Worm (Caenorhabditis elegans) whole organism, late embryonic: ENCODE results near the gene sulp-2.
A peak's percentile ranks its signal among the peaks of the same experiment; 100 is the strongest.

ENCODE experiments used
- C08G9.2 ChIP-seq: sonication (generic microtip); optimal IDR thresholded peaks from 2 replicates; lab custom pipeline; 2016; ENCODE audit warnings: mild to moderate bottlenecking, missing genetic modification characterization, moderate library complexity, missing compliant biosample characterization
- C38D4.7 ChIP-seq: fragments of 200-800 bp; sonication (Bioruptor generic); optimal IDR thresholded peaks from 2 replicates; lab custom pipeline; 2018; ENCODE audit warnings: mild to moderate bottlenecking, missing genetic modification characterization, moderate library complexity, missing compliant biosample characterization
- F13H6.1 ChIP-seq: sonication (generic microtip); optimal IDR thresholded peaks from 2 replicates; lab custom pipeline; 2016; ENCODE audit warnings: missing genetic modification characterization, missing compliant biosample characterization
- T23F11.4 ChIP-seq: fragments of 200-800 bp; sonication (Bioruptor generic); optimal IDR thresholded peaks from 2 replicates; lab custom pipeline; 2018; ENCODE audit warnings: mild to moderate bottlenecking, missing genetic modification characterization, missing compliant biosample characterization
- Y22D7AL.16 ChIP-seq: sonication (generic microtip); optimal IDR thresholded peaks from 2 replicates; lab custom pipeline; 2016; ENCODE audit warnings: missing genetic modification characterization, missing compliant biosample characterization
- ahr-1 ChIP-seq: sonication (generic microtip); optimal IDR thresholded peaks from 2 replicates; lab custom pipeline; 2016; ENCODE audit warnings: missing genetic modification characterization, missing compliant biosample characterization
- ama-1 ChIP-seq: fragments of 150-350 bp; optimal IDR thresholded peaks from 2 replicates; lab custom pipeline; 2014
- ceh-14 ChIP-seq: sonication (generic microtip); optimal IDR thresholded peaks from 2 replicates; lab custom pipeline; 2016; ENCODE audit warnings: missing genotype, missing genetic modification characterization, missing compliant biosample characterization
- ceh-18 ChIP-seq: sonication (generic microtip); optimal IDR thresholded peaks from 2 replicates; lab custom pipeline; 2016; ENCODE audit warnings: missing genetic modification characterization, missing compliant biosample characterization
- ceh-2 ChIP-seq: sonication (generic microtip); optimal IDR thresholded peaks from 2 replicates; lab custom pipeline; 2016; ENCODE audit warnings: missing genotype, missing genetic modification characterization, missing compliant biosample characterization
- ceh-24 ChIP-seq: sonication (generic microtip); optimal IDR thresholded peaks from 2 replicates; lab custom pipeline; 2016; ENCODE audit warnings: mild to moderate bottlenecking, missing genetic modification characterization, missing compliant biosample characterization
- ceh-30 ChIP-seq: fragments of 150-350 bp; optimal IDR thresholded peaks from 2 replicates; lab custom pipeline; 2014; ENCODE audit warnings: missing biosample characterization, missing genetic modification characterization
- ceh-31 ChIP-seq: sonication (generic microtip); optimal IDR thresholded peaks from 2 replicates; lab custom pipeline; 2016; ENCODE audit warnings: missing genetic modification characterization, missing compliant biosample characterization
- ceh-45 ChIP-seq: fragments of 200-800 bp; sonication (Bioruptor generic); IDR thresholded peaks from 2 replicates; pipeline ENCODE4 v1.3.6; 2022; ENCODE audit warnings: missing genetic modification reagents, missing genetic modification characterization, missing compliant biosample characterization
- ceh-6 ChIP-seq: fragments of 200-800 bp; sonication (Bioruptor generic); optimal IDR thresholded peaks from 2 replicates; lab custom pipeline; 2018; ENCODE audit warnings: mild to moderate bottlenecking, missing genetic modification characterization, missing compliant biosample characterization
- ceh-9 ChIP-seq: sonication (generic microtip); optimal IDR thresholded peaks from 2 replicates; lab custom pipeline; 2016; ENCODE audit warnings: mild to moderate bottlenecking, missing genetic modification characterization, inconsistent platforms, missing compliant biosample characterization
- dmd-4 ChIP-seq: sonication (generic microtip); optimal IDR thresholded peaks from 2 replicates; lab custom pipeline; 2016; ENCODE audit warnings: borderline replicate concordance, missing genetic modification characterization, missing compliant biosample characterization
- elt-2 ChIP-seq: sonication (generic microtip); optimal IDR thresholded peaks from 2 replicates; lab custom pipeline; 2016; ENCODE audit warnings: missing genetic modification reagents, missing genetic modification characterization, missing compliant biosample characterization
- elt-4 ChIP-seq: sonication (generic microtip); optimal IDR thresholded peaks from 2 replicates; lab custom pipeline; 2016; ENCODE audit warnings: missing genetic modification characterization, missing compliant biosample characterization
- ets-4 ChIP-seq: sonication (generic microtip); optimal IDR thresholded peaks from 2 replicates; lab custom pipeline; 2016; ENCODE audit warnings: missing genetic modification characterization, missing compliant biosample characterization
- eyg-1 ChIP-seq: sonication (generic microtip); optimal IDR thresholded peaks from 2 replicates; lab custom pipeline; 2016; ENCODE audit warnings: missing genotype, missing genetic modification characterization, missing compliant biosample characterization
- fax-1 ChIP-seq: sonication (generic microtip); optimal IDR thresholded peaks from 2 replicates; lab custom pipeline; 2016; ENCODE audit warnings: missing genotype, missing genetic modification characterization, missing compliant biosample characterization
- fkh-10 ChIP-seq: fragments of 150-350 bp; optimal IDR thresholded peaks from 2 replicates; lab custom pipeline; 2014; ENCODE audit warnings: missing biosample characterization, missing genetic modification reagents, missing genetic modification characterization
- fkh-6 ChIP-seq: sonication (generic microtip); optimal IDR thresholded peaks from 2 replicates; lab custom pipeline; 2016; ENCODE audit warnings: missing genetic modification characterization, missing compliant biosample characterization
- gmeb-2 ChIP-seq: sonication (generic microtip); optimal IDR thresholded peaks from 2 replicates; lab custom pipeline; 2016; ENCODE audit warnings: missing genetic modification characterization, inconsistent platforms, missing compliant biosample characterization
- hlh-13 ChIP-seq: fragments of 200-800 bp; sonication (Bioruptor generic); optimal IDR thresholded peaks from 2 replicates; lab custom pipeline; 2018; ENCODE audit warnings: mild to moderate bottlenecking, missing genetic modification characterization, missing compliant biosample characterization
- hlh-6 ChIP-seq: sonication (generic microtip); optimal IDR thresholded peaks from 2 replicates; lab custom pipeline; 2016; ENCODE audit warnings: missing genotype, missing genetic modification characterization, missing compliant biosample characterization
- hlh-8 ChIP-seq: sonication (generic microtip); optimal IDR thresholded peaks from 2 replicates; lab custom pipeline; 2016; ENCODE audit warnings: missing genotype, missing genetic modification characterization, missing compliant biosample characterization
- lim-6 ChIP-seq: sonication (generic microtip); optimal IDR thresholded peaks from 2 replicates; lab custom pipeline; 2016; ENCODE audit warnings: missing genetic modification characterization, missing compliant biosample characterization
- lin-11 ChIP-seq: fragments of 200-800 bp; sonication (Bioruptor generic); optimal IDR thresholded peaks from 2 replicates; lab custom pipeline; 2018; ENCODE audit warnings: mild to moderate bottlenecking, missing genetic modification characterization, missing compliant biosample characterization
- madf-2 ChIP-seq: sonication (generic microtip); optimal IDR thresholded peaks from 2 replicates; lab custom pipeline; 2017; ENCODE audit warnings: missing genetic modification characterization, missing compliant biosample characterization
- mec-3 ChIP-seq: sonication (generic microtip); optimal IDR thresholded peaks from 2 replicates; lab custom pipeline; 2016; ENCODE audit warnings: borderline replicate concordance, missing genetic modification characterization, missing compliant biosample characterization
- nfya-1 ChIP-seq: sonication (generic microtip); optimal IDR thresholded peaks from 2 replicates; lab custom pipeline; 2017; ENCODE audit warnings: missing genetic modification characterization, mild to moderate bottlenecking, missing compliant biosample characterization, antibody characterized with exemption, moderate library complexity
- nhr-232 ChIP-seq: sonication (generic microtip); optimal IDR thresholded peaks from 2 replicates; lab custom pipeline; 2016; ENCODE audit warnings: missing genetic modification characterization, missing compliant biosample characterization
- odd-2 ChIP-seq: sonication (generic microtip); optimal IDR thresholded peaks from 2 replicates; lab custom pipeline; 2017; ENCODE audit warnings: antibody characterized with exemption, mild to moderate bottlenecking, missing genetic modification characterization, missing compliant biosample characterization
- pag-3 ChIP-seq: sonication (generic microtip); optimal IDR thresholded peaks from 2 replicates; lab custom pipeline; 2016; ENCODE audit warnings: missing compliant biosample characterization, missing genetic modification characterization, borderline replicate concordance
- pax-1 ChIP-seq: fragments of 150-350 bp; optimal IDR thresholded peaks from 2 replicates; lab custom pipeline; 2014; ENCODE audit warnings: missing biosample characterization, missing genetic modification characterization
- pros-1 ChIP-seq: fragments of 150-350 bp; optimal IDR thresholded peaks from 2 replicates; lab custom pipeline; 2014; ENCODE audit warnings: missing biosample characterization, missing genetic modification reagents, missing genetic modification characterization
- ref-2 ChIP-seq: sonication (generic microtip); optimal IDR thresholded peaks from 2 replicates; lab custom pipeline; 2016; ENCODE audit warnings: missing genetic modification characterization, missing compliant biosample characterization
- rnt-1 ChIP-seq: sonication (generic microtip); optimal IDR thresholded peaks from 2 replicates; lab custom pipeline; 2016; ENCODE audit warnings: missing genetic modification characterization, missing compliant biosample characterization
- sdc-2 ChIP-seq: sonication (generic microtip); optimal IDR thresholded peaks from 2 replicates; lab custom pipeline; 2016; ENCODE audit warnings: missing genotype, missing genetic modification characterization, missing compliant biosample characterization
- sox-4 ChIP-seq: sonication (generic microtip); optimal IDR thresholded peaks from 2 replicates; lab custom pipeline; 2017; ENCODE audit warnings: mild to moderate bottlenecking, missing genetic modification characterization, inconsistent platforms, missing compliant biosample characterization
- syd-9 ChIP-seq: sonication (generic microtip); optimal IDR thresholded peaks from 2 replicates; lab custom pipeline; 2016; ENCODE audit warnings: mild to moderate bottlenecking, missing genetic modification characterization, moderate library complexity, missing compliant biosample characterization
- tbx-2 ChIP-seq: sonication (generic microtip); optimal IDR thresholded peaks from 2 replicates; lab custom pipeline; 2016; ENCODE audit warnings: missing genetic modification characterization, missing compliant biosample characterization
- ttx-3 ChIP-seq: sonication (generic microtip); optimal IDR thresholded peaks from 2 replicates; lab custom pipeline; 2016; ENCODE audit warnings: missing genetic modification reagents, missing genetic modification characterization, missing compliant biosample characterization
- unc-42 ChIP-seq: sonication (generic microtip); optimal IDR thresholded peaks from 2 replicates; lab custom pipeline; 2016; ENCODE audit warnings: missing genotype, missing genetic modification characterization, missing compliant biosample characterization
- unc-55 ChIP-seq: sonication (generic microtip); optimal IDR thresholded peaks from 2 replicates; lab custom pipeline; 2017; ENCODE audit warnings: missing biosample characterization, missing genetic modification reagents, missing genetic modification characterization
- zip-5 ChIP-seq: sonication (generic microtip); optimal IDR thresholded peaks from 2 replicates; lab custom pipeline; 2016; ENCODE audit warnings: missing genetic modification characterization, missing compliant biosample characterization

Gene sulp-2

ce11 chrX:5592517-5593183, 6.5 kb downstream of the sulp-2 start, which contains the start of gene unc-97:
Gene unc-97, plus strand, starts transcription at chrX:5593133.
- TF ChIP-seq sox-4 (tag; lab: Kevin White, UChicago) (no peak), rnt-1 (tag; lab: Kevin White, UChicago) (peak; percentile 33), ceh-18 (tag; lab: Kevin White, UChicago) (peak; percentile 40), ceh-45 (GFP tag; lab: Robert Waterston, UW) (no peak), Y22D7AL.16 (tag; lab: Kevin White, UChicago) (no peak), odd-2 (tag; lab: Kevin White, UChicago) (no peak), elt-4 (tag; lab: Kevin White, UChicago) (no peak), unc-42 (tag; lab: Kevin White, UChicago) (no peak), fkh-10 (GFP tag; lab: Kevin White, UChicago) (no peak), eyg-1 (tag; lab: Kevin White, UChicago) (no peak), pros-1 (tag; lab: Kevin White, UChicago) (no peak), nfya-1 (tag; lab: Kevin White, UChicago) (no peak), ahr-1 (tag; lab: Kevin White, UChicago) (no peak), lin-11 (tag; lab: Kevin White, UChicago) (no peak), unc-55 (GFP tag; lab: Kevin White, UChicago) (peak; percentile 36), ceh-14 (tag; lab: Kevin White, UChicago) (no peak)
- TF ChIP-seq, all 69 proteins: peak for 3

ce11 chrX:5591830-5592229, 7.3 kb downstream of the sulp-2 start:
- peak; percentile 2 for TF ChIP-seq eyg-1 (tag; lab: Kevin White, UChicago)
- no peak for TF ChIP-seq gmeb-2 (tag; lab: Kevin White, UChicago)
- TF ChIP-seq ceh-9 (tag; lab: Kevin White, UChicago) = no peak
- peak; percentile 12 for TF ChIP-seq pax-1 (tag; lab: Kevin White, UChicago)
- TF ChIP-seq nhr-232 (tag; lab: Kevin White, UChicago) = no peak
- TF ChIP-seq ref-2 (tag; lab: Kevin White, UChicago) = peak; percentile 85
- TF ChIP-seq odd-2 (tag; lab: Kevin White, UChicago) = no peak
- no peak for TF ChIP-seq madf-2 (tag; lab: Kevin White, UChicago)
- TF ChIP-seq mec-3 (tag; lab: Kevin White, UChicago) = no peak
- TF ChIP-seq fkh-6 = peak; percentile 43
- TF ChIP-seq elt-2 (tag; lab: Kevin White, UChicago) = peak; percentile 31
- TF ChIP-seq ceh-14 (tag; lab: Kevin White, UChicago) = peak; percentile 22
- TF ChIP-seq fax-1 (tag; lab: Kevin White, UChicago) = peak; percentile 34
- no peak for TF ChIP-seq ttx-3 (tag; lab: Kevin White, UChicago)
- TF ChIP-seq ceh-6 (GFP tag; lab: Kevin White, UChicago) = no peak
- peak; percentile 68 for TF ChIP-seq ceh-31
- TF ChIP-seq ceh-24 (tag; lab: Kevin White, UChicago) = no peak
- TF ChIP-seq hlh-8 (tag; lab: Kevin White, UChicago) = no peak
- TF ChIP-seq sdc-2 (tag; lab: Kevin White, UChicago) = peak; percentile 65
- peak; percentile 37 for TF ChIP-seq nfya-1 (tag; lab: Kevin White, UChicago)
- no peak for TF ChIP-seq F13H6.1 (tag; lab: Kevin White, UChicago)
- TF ChIP-seq ceh-30 (tag; lab: Kevin White, UChicago) = no peak
- no peak for TF ChIP-seq lin-11 (tag; lab: Kevin White, UChicago)
- peak; percentile 40 for TF ChIP-seq hlh-6 (tag; lab: Kevin White, UChicago)
- TF ChIP-seq fkh-10 (GFP tag; lab: Kevin White, UChicago) = no peak
- TF ChIP-seq zip-5 (tag; lab: Kevin White, UChicago) = no peak
- TF ChIP-seq unc-42 (tag; lab: Kevin White, UChicago) = peak; percentile 48
- TF ChIP-seq lim-6 (tag; lab: Kevin White, UChicago) = no peak
- no peak for TF ChIP-seq hlh-13 (GFP tag; lab: Kevin White, UChicago)
- TF ChIP-seq ets-4 (tag; lab: Kevin White, UChicago) = no peak
- TF ChIP-seq T23F11.4 (GFP tag; lab: Kevin White, UChicago) = no peak
- peak; percentile 71 for TF ChIP-seq tbx-2 (tag; lab: Kevin White, UChicago)
- TF ChIP-seq ceh-45 (GFP tag; lab: Robert Waterston, UW) = no peak
- TF ChIP-seq elt-4 (tag; lab: Kevin White, UChicago) = no peak
- TF ChIP-seq C38D4.7 (GFP tag; lab: Kevin White, UChicago) = no peak
- peak; percentile 53 for TF ChIP-seq syd-9 (tag; lab: Kevin White, UChicago)
- TF ChIP-seq pros-1 (tag; lab: Kevin White, UChicago) = no peak
- peak; percentile 30 for TF ChIP-seq rnt-1 (tag; lab: Kevin White, UChicago)
- peak; percentile 61 for TF ChIP-seq ceh-2 (tag; lab: Kevin White, UChicago)
- no peak for TF ChIP-seq ahr-1 (tag; lab: Kevin White, UChicago)
- no peak for TF ChIP-seq ama-1
- TF ChIP-seq ceh-18 (tag; lab: Kevin White, UChicago) = peak; percentile 49
- peak; percentile 9 for TF ChIP-seq pag-3
- TF ChIP-seq C08G9.2 (tag; lab: Kevin White, UChicago) = no peak
- TF ChIP-seq dmd-4 = no peak
